Worm (Caenorhabditis elegans) whole organism, L1 larva: ENCODE results near the gene tub-1.

ENCODE experiments used
- xbp-1 ChIP-seq: sonication (generic microtip); optimal IDR thresholded peaks from 2 replicates; lab custom pipeline; 2016; ENCODE audit warnings: missing genetic modification characterization, missing compliant biosample characterization
- ztf-11 ChIP-seq, 2 experiments: sonication (generic microtip); optimal IDR thresholded peaks; 2 replicates each; lab custom pipeline; 2016 to 2017; ENCODE audit warnings: missing genetic modification characterization in 2 of 2, missing biosample characterization in 1 of 2, missing compliant biosample characterization in 1 of 2

DNA sequence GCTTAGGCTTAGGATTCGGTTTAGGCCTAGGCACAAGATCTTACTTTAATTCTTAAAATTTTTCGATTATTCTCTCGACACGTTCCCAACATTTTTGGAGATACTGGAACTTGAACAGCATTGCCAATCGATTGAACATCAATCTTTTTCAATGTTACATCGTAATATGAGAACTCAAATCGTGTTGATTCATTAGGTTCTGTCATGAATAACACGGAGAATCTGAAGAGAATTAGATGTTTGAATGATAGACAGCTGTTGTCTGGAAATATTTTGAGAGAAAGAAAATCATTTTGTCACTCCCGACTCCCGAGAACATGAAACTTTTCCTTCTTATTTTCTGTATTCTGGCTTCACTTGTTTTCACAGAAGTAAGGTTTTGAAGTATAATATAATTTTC is 12.5 kb upstream of the tub-1 start, which contains the start of gene T05C12.15:
- TF ChIP-seq xbp-1 (tag; lab: Kevin White, UChicago) (no peak), ztf-11 (tag; optimal IDR thresholded peaks at IDR 0.05; lab: Kevin White, UChicago) (no peak)
